Worm (Caenorhabditis elegans) whole organism, young adult: ENCODE results near the gene K03A11.6.

Experiments used
- dpl-1 ChIP-seq: fragments of 150-350 bp; optimal IDR thresholded peaks from 2 replicates; lab custom pipeline; 2014; ENCODE audit warnings: missing biosample characterization, missing genetic modification reagents, missing genetic modification characterization
- gei-17 ChIP-seq: fragments of 200-800 bp; sonication (Bioruptor generic); optimal IDR thresholded peaks from 2 replicates; lab custom pipeline; 2018; ENCODE audit warnings: mild to moderate bottlenecking, missing genetic modification characterization, missing compliant biosample characterization
- sdz-38 ChIP-seq: sonication (generic microtip); optimal IDR thresholded peaks from 2 replicates; lab custom pipeline; 2016; ENCODE audit warnings: missing genotype, missing genetic modification characterization, missing compliant biosample characterization
- ztf-6 ChIP-seq: fragments of 200-800 bp; sonication (Bioruptor generic); IDR thresholded peaks from 2 replicates; pipeline ENCODE4 v1.3.6; 2022; ENCODE audit warnings: missing genetic modification reagents, missing genetic modification characterization, missing compliant biosample characterization

- no peak for TF ChIP-seq gei-17 (GFP tag; lab: Kevin White, UChicago)
- no peak for TF ChIP-seq dpl-1 (GFP tag; lab: Kevin White, UChicago)
- no peak for TF ChIP-seq ztf-6 (GFP tag; lab: Robert Waterston, UW)
- TF ChIP-seq sdz-38: no peak
These were observed 46.0 kb upstream of the K03A11.6 start for ce11 chrX:13009645-13010044.
